Worm (Caenorhabditis elegans) whole organism, early embryonic: Measurements from ENCODE around the gene F14H3.4.

ENCODE experiments used
- aly-1 ChIP-seq: sonication (generic microtip); optimal IDR thresholded peaks from 2 replicates; lab custom pipeline; 2016; ENCODE audit warnings: missing genetic modification characterization, missing compliant biosample characterization
- ama-1 ChIP-seq: fragments of 150-350 bp; optimal IDR thresholded peaks from 2 replicates; lab custom pipeline; 2014
- ceh-36 ChIP-seq: sonication (generic microtip); optimal IDR thresholded peaks from 2 replicates; lab custom pipeline; 2016; ENCODE audit warnings: missing genetic modification characterization, inconsistent platforms, missing compliant biosample characterization
- flt-1 ChIP-seq: fragments of 200-800 bp; sonication (Bioruptor generic); IDR thresholded peaks from 2 replicates; pipeline ENCODE4 v1.3.6; 2022; ENCODE audit warnings: missing genetic modification characterization, missing compliant biosample characterization
- hmbx-1 ChIP-seq: sonication (generic microtip); optimal IDR thresholded peaks from 2 replicates; lab custom pipeline; 2016; ENCODE audit warnings: mild to moderate bottlenecking, missing genetic modification characterization, missing compliant biosample characterization
- hmg-4 ChIP-seq: fragments of 200-800 bp; sonication (Bioruptor generic); optimal IDR thresholded peaks from 2 replicates; lab custom pipeline; 2018; ENCODE audit warnings: mild to moderate bottlenecking, missing genetic modification characterization, missing compliant biosample characterization
- hnd-1 ChIP-seq: sonication (generic microtip); optimal IDR thresholded peaks from 2 replicates; lab custom pipeline; 2016; ENCODE audit warnings: missing genetic modification characterization, missing compliant biosample characterization
- pes-1 ChIP-seq: fragments of 200-800 bp; sonication (Bioruptor generic); IDR thresholded peaks from 2 replicates; pipeline ENCODE4 v1.3.6; 2022; ENCODE audit warnings: missing genetic modification reagents, missing genetic modification characterization, missing compliant biosample characterization
- scrt-1 ChIP-seq: fragments of 200-800 bp; sonication (Bioruptor generic); IDR thresholded peaks from 2 replicates; pipeline ENCODE4 v1.3.6; 2022; ENCODE audit warnings: missing genetic modification characterization, missing compliant biosample characterization
- sea-1 ChIP-seq: fragments of 200-800 bp; sonication (Bioruptor generic); conservative IDR thresholded peaks from 2 replicates; pipeline ENCODE4 v1.3.6; 2022; ENCODE audit warnings: missing genetic modification characterization, missing compliant biosample characterization
- tbx-11 ChIP-seq: fragments of 200-800 bp; sonication (Bioruptor generic); IDR thresholded peaks from 2 replicates; pipeline ENCODE4 v1.3.6; 2022; ENCODE audit warnings: missing genetic modification characterization, missing compliant biosample characterization
- tbx-37 ChIP-seq: fragments of 200-800 bp; sonication (Bioruptor generic); conservative IDR thresholded peaks from 2 replicates; pipeline ENCODE4 v1.3.6; 2022; ENCODE audit warnings: missing genetic modification reagents, missing genetic modification characterization, missing compliant biosample characterization

DNA sequence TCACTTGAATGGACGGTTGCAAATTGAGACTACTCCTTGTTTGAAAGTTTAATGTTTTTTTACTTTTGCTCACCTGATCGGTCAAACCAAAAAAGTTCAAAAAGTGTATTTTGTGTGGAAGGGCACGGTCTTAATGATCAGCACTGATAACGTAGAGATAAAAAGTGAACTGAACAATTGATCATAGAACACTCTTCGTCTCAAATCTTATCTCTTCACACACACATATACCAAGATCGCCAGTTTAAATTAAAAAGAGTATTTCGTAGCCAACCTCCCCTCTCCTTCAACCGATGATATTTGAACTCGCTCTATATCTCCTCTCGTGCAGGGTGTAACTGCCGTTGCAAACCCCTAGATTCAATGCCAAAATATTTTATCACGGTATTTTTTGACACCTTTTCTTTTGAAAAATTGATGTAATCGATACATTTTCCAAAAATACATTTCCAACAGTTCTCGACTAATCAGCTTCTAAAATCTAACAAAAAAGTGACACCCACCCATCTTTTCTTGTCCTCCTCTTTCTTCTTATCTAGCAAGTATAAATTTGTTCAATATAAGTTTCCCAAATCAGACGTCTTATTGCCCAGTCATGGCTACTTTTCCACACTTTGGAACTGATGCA is 45.3 kb upstream of the F14H3.4 start, which contains the start of gene cth-1:
- no peak for TF ChIP-seq ama-1
- TF ChIP-seq tbx-37 (GFP tag; lab: Robert Waterston, UW), result no peak
- TF ChIP-seq scrt-1 (GFP tag; lab: Robert Waterston, UW), result no peak
- TF ChIP-seq flt-1 (GFP tag; lab: Robert Waterston, UW), result no peak
- TF ChIP-seq sea-1 (GFP tag; lab: Robert Waterston, UW), result no peak
- TF ChIP-seq pes-1 (GFP tag; lab: Robert Waterston, UW), result no peak
- TF ChIP-seq hmbx-1 (tag; lab: Kevin White, UChicago), result no peak
- no peak for TF ChIP-seq aly-1 (tag; lab: Kevin White, UChicago)
- no peak for TF ChIP-seq hnd-1
- no peak for TF ChIP-seq tbx-11 (GFP tag; lab: Robert Waterston, UW)
- TF ChIP-seq ceh-36 (tag; lab: Kevin White, UChicago), result no peak
- TF ChIP-seq hmg-4 (GFP tag; lab: Kevin White, UChicago), result no peak
